Fruit fly (Drosophila melanogaster): ENCODE data around the gene CAH6.
A peak's percentile ranks its signal among the peaks of the same experiment; 100 is the strongest.

CAH6 gene

dm6 chr3R:31218997-31219992, 38.1 kb upstream of the CAH6 start, which contains the start of gene ATPsynC (continued):
- TF ChIP-seq fd59A (GFP tag; optimal IDR thresholded peaks at IDR 0.05): no peak
- no peak for TF ChIP-seq CG10669 (GFP tag; optimal IDR thresholded peaks at IDR 0.05)
- no peak for TF ChIP-seq CG8119 (GFP tag; IDR thresholded peaks at IDR 0.05)
- peak; percentile 52 for TF ChIP-seq CG16779 (tag; optimal IDR thresholded peaks at IDR 0.05)
- peak; percentile 57 for TF ChIP-seq CG9139 (GFP tag; optimal IDR thresholded peaks at IDR 0.05)
- TF ChIP-seq Lpt (GFP tag; optimal IDR thresholded peaks at IDR 0.05): no peak
- TF ChIP-seq CG8319 (GFP tag; optimal IDR thresholded peaks at IDR 0.05): no peak
- TF ChIP-seq ss (GFP tag; optimal IDR thresholded peaks at IDR 0.05): peak in 1 of 2 experiments; percentile 59
- peak; percentile 85 for TF ChIP-seq CG6854 (GFP tag; optimal IDR thresholded peaks at IDR 0.05)

dm6 chr3R:31220456-31221336, 36.7 kb upstream of the CAH6 start, which contains the start of gene CG12054:
Gene CG12054 (plus strand): TSS chr3R:31220702.
- TF ChIP-seq vri (GFP tag; optimal IDR thresholded peaks at IDR 0.05) (peak; percentile 100), CG6276 (GFP tag; optimal IDR thresholded peaks at IDR 0.05) (no peak), CG10631 (GFP tag; optimal IDR thresholded peaks at IDR 0.05) (no peak), svp (GFP tag) (peak; percentile 34), fd85E (GFP tag; optimal IDR thresholded peaks at IDR 0.05) (no peak), eg (GFP tag; IDR thresholded peaks at IDR 0.05) (no peak), CG6808 (GFP tag; optimal IDR thresholded peaks at IDR 0.05) (no peak), ss (GFP tag; optimal IDR thresholded peaks at IDR 0.05) (no peak), Hr39 (GFP tag; optimal IDR thresholded peaks at IDR 0.05) (no peak), Sox102F (GFP tag; optimal IDR thresholded peaks at IDR 0.05) (no peak), esn (GFP tag; optimal IDR thresholded peaks at IDR 0.05) (peak; percentile 31), CG6854 (GFP tag; optimal IDR thresholded peaks at IDR 0.05) (no peak), OdsH (GFP tag; optimal IDR thresholded peaks at IDR 0.05) (peak; percentile 12), dsx (GFP tag; optimal IDR thresholded peaks at IDR 0.05; ENCODE audit: poor library complexity, severe bottlenecking) (no peak), Eip78C (GFP tag) (peak; percentile 76), spab (GFP tag; optimal IDR thresholded peaks at IDR 0.05) (no peak), topi (GFP tag; optimal IDR thresholded peaks at IDR 0.05) (peak; percentile 18), fkh (GFP tag; optimal IDR thresholded peaks at IDR 0.05) (no peak), pdm3 (GFP tag; optimal IDR thresholded peaks at IDR 0.05) (peak; percentile 23), cyc (GFP tag; optimal IDR thresholded peaks at IDR 0.05) (no peak)

dm6 chr3R:31221337-31222047, 35.9 kb upstream of the CAH6 start:
- TF ChIP-seq CG6808 (GFP tag; optimal IDR thresholded peaks at IDR 0.05): peak; percentile 83
- no peak for TF ChIP-seq Smox (GFP tag; optimal IDR thresholded peaks at IDR 0.05)
- TF ChIP-seq CG4318 (GFP tag; optimal IDR thresholded peaks at IDR 0.05): no peak
- TF ChIP-seq CG1621 (tag; optimal IDR thresholded peaks at IDR 0.05): peak; percentile 82
- TF ChIP-seq vri (GFP tag; optimal IDR thresholded peaks at IDR 0.05): no peak
- TF ChIP-seq acj6 (GFP tag; optimal IDR thresholded peaks at IDR 0.05): no peak
- TF ChIP-seq dsx (GFP tag; optimal IDR thresholded peaks at IDR 0.05; ENCODE audit: poor library complexity, severe bottlenecking): peak; percentile 66
- no peak for TF ChIP-seq Hr39 (GFP tag; optimal IDR thresholded peaks at IDR 0.05)
- peak; percentile 25 for TF ChIP-seq Eip93F (GFP tag; optimal IDR thresholded peaks at IDR 0.05)
- TF ChIP-seq lz (GFP tag; optimal IDR thresholded peaks at IDR 0.05): no peak
- TF ChIP-seq CG11294 (GFP tag; IDR thresholded peaks at IDR 0.05): no peak
- TF ChIP-seq fkh (GFP tag; optimal IDR thresholded peaks at IDR 0.05): peak; percentile 84
- TF ChIP-seq Gug (GFP tag; IDR thresholded peaks at IDR 0.05): no peak
- peak; percentile 29 for TF ChIP-seq CG7368 (GFP tag; optimal IDR thresholded peaks at IDR 0.05)
- TF ChIP-seq fd85E (GFP tag; optimal IDR thresholded peaks at IDR 0.05): no peak
- TF ChIP-seq Sox14 (GFP tag; optimal IDR thresholded peaks at IDR 0.05): peak; percentile 40
- peak; percentile 58 to 74 for TF ChIP-seq salr (GFP tag; optimal IDR thresholded peaks at IDR 0.05)
- no peak for TF ChIP-seq Ets21C (GFP tag; optimal IDR thresholded peaks at IDR 0.05)
- peak; percentile 85 for TF ChIP-seq CG6276 (GFP tag; optimal IDR thresholded peaks at IDR 0.05)
- peak; percentile 25 for TF ChIP-seq CG6792 (GFP tag; optimal IDR thresholded peaks at IDR 0.05)
- TF ChIP-seq Eip75B (GFP tag; optimal IDR thresholded peaks at IDR 0.05): peak; percentile 41
- TF ChIP-seq Blimp-1 (GFP tag; optimal IDR thresholded peaks at IDR 0.05): peak; percentile 37
- TF ChIP-seq fd59A (GFP tag; optimal IDR thresholded peaks at IDR 0.05): peak; percentile 59
